Fruit fly (Drosophila melanogaster): ENCODE data around the gene naz.
A peak's percentile ranks its signal among the peaks of the same experiment; 100 is the strongest.

Gene naz

DNA sequence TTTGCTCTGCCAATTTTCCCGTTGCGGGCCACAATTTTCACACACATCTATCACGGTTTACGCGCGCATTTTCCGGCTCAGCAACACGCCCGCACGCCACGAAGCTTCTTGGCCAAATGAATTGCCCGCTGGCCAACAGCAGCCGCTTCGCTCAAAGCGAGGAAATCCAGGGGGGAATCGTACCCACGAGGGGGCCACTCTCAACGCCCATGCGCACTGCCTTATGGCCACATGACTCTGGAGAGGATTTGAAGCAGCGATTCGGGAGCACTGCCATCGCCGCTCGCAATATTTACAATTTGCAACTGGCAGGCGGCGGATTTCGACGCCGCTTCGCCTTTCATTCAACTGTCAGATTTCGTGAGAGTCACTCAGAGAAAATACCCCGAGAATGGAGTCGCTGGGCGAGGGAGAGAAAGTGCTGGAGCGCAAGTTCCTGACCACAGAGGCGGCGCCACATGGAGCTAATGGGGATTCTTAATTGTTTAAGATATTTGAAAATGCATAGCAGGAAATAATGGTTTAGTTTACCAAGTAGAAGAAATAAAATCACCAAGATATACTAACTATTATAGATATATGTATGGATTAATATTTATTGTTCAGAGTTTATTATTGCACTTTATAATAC, 32.0 kb upstream of the naz start, which contains the start of gene CG15803:
CG15803 (minus strand) TSS at position 99 of the 631 bp plus-strand sequence.
- TF ChIP-seq Vsx2 (GFP tag; optimal IDR thresholded peaks at IDR 0.05; ENCODE audit: partially characterized antibody) (peak; percentile 37), dl (GFP tag; optimal IDR thresholded peaks at IDR 0.05; ENCODE audit: insufficient read depth in 1 of 2, partially characterized antibody in 2 of 2) (no peak)

dm6 chr3R:18355781-18356180, 27.0 kb upstream of the naz start:
- TF ChIP-seq Myc (optimal IDR thresholded peaks at IDR 0.05) (no peak), HLH106 (tag; optimal IDR thresholded peaks at IDR 0.05) (no peak), CG32264 (GFP tag; optimal IDR thresholded peaks at IDR 0.05) (no peak), lola (GFP tag; optimal IDR thresholded peaks at IDR 0.05) (no peak), OdsH (GFP tag; optimal IDR thresholded peaks at IDR 0.05) (no peak), Abd-B (GFP tag; optimal IDR thresholded peaks at IDR 0.05) (no peak), GATAd (GFP tag; optimal IDR thresholded peaks at IDR 0.05) (no peak), dmrt93B (GFP tag; optimal IDR thresholded peaks at IDR 0.05) (no peak), Vsx2 (GFP tag; optimal IDR thresholded peaks at IDR 0.05; ENCODE audit: partially characterized antibody) (no peak), Hnf4 (GFP tag; optimal IDR thresholded peaks at IDR 0.05) (no peak), usp (GFP tag; optimal IDR thresholded peaks at IDR 0.05) (no peak), Hr78 (GFP tag; optimal IDR thresholded peaks at IDR 0.05) (no peak)

DNA sequence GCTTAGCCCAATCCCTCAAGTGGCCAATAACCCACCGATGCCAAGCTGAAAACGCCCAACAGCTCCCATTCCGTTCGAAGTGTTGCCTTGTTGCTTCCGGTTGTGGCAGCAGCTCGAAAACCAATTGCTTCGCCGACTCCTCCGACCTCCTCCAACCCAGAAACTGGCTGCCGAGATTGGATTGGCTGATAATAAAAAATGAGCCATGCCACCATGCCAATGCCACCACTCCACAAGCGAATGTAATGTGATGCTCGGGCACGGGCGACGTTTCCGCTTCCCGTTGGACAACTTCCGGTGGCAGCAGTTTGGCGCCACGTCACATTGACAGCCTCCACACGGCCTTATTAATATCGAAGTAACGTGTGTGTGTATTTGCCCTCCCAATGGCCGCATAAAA, 9.8 kb upstream of the naz start:
- no peak for TF ChIP-seq lola (GFP tag; optimal IDR thresholded peaks at IDR 0.05)
- TF ChIP-seq Mio (GFP tag; optimal IDR thresholded peaks at IDR 0.05), result no peak
- TF ChIP-seq rgr (GFP tag; optimal IDR thresholded peaks at IDR 0.05), result no peak
- TF ChIP-seq woc (GFP tag; optimal IDR thresholded peaks at IDR 0.05), result no peak
- no peak for TF ChIP-seq dmrt93B (GFP tag; optimal IDR thresholded peaks at IDR 0.05)
- no peak for TF ChIP-seq GATAd (GFP tag; optimal IDR thresholded peaks at IDR 0.05)
- no peak for TF ChIP-seq Abd-B (GFP tag; optimal IDR thresholded peaks at IDR 0.05)
- no peak for TF ChIP-seq Dfd (GFP tag; optimal IDR thresholded peaks at IDR 0.05)
- no peak for TF ChIP-seq fru (GFP tag; optimal IDR thresholded peaks at IDR 0.05)
- no peak for TF ChIP-seq Rel (GFP tag; optimal IDR thresholded peaks at IDR 0.05)
- TF ChIP-seq Rel (tag; optimal IDR thresholded peaks at IDR 0.05), result no peak
- no peak for TF ChIP-seq h (GFP tag; optimal IDR thresholded peaks at IDR 0.05)
- TF ChIP-seq CG32264 (GFP tag; optimal IDR thresholded peaks at IDR 0.05), result no peak
- TF ChIP-seq HLH106 (tag; optimal IDR thresholded peaks at IDR 0.05), result no peak
- TF ChIP-seq ey (GFP tag; optimal IDR thresholded peaks at IDR 0.05), result no peak
- no peak for TF ChIP-seq dsf (GFP tag; optimal IDR thresholded peaks at IDR 0.05; ENCODE audit: borderline replicate concordance)
- TF ChIP-seq Vsx2 (GFP tag; optimal IDR thresholded peaks at IDR 0.05; ENCODE audit: partially characterized antibody), result no peak
- no peak for TF ChIP-seq usp (GFP tag; optimal IDR thresholded peaks at IDR 0.05)
- TF ChIP-seq OdsH (GFP tag; optimal IDR thresholded peaks at IDR 0.05), result no peak
- no peak for TF ChIP-seq jim (GFP tag; optimal IDR thresholded peaks at IDR 0.05)
- TF ChIP-seq Myc (optimal IDR thresholded peaks at IDR 0.05), result no peak

DNA sequence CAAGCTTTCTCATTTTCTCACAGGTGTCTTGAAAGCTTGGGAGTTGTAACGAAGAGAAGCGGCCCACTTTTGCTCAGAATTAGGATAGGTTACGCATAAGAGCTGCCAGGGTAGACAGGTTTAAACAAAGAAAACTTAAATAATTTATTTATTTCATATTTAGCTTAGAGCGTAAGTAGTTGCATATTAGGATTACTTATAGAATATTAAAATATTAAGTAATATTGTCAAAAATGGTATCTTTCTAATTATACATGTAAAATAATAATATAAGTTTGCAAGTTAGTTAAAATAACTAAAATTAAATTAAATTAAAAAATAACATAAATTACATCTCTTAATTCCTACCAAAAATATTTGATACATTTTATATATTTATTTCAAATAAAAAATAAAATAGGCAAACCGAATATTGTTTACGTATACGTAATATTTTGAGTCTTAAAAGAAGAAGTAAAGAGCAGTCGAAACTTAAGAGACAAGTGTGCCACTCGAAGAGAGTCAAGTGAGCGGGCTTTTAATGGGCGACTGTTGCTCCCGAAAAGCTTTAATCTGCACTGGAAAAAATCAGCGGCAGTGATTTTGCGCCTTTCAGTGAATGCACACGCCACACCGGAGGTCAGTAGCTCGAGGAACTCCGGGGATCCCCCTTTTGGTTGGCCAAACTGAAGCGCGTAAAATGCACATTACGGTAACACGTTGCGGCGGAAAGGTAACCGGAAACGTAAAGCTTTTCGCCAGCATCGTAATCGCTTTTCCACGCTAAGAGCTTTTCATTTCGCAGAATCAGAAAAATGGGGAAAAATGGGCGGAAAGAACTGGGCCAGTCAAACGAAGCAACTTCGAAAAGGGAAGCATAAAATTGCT, 13.7 kb downstream of the naz start:
- TF ChIP-seq CG32264 (GFP tag; optimal IDR thresholded peaks at IDR 0.05) (no peak), ey (GFP tag; optimal IDR thresholded peaks at IDR 0.05) (no peak), CrebA (GFP tag; optimal IDR thresholded peaks at IDR 0.05; ENCODE audit: borderline replicate concordance) (no peak), h (GFP tag; optimal IDR thresholded peaks at IDR 0.05) (no peak), sv (GFP tag; optimal IDR thresholded peaks at IDR 0.05) (no peak), dmrt93B (GFP tag; optimal IDR thresholded peaks at IDR 0.05) (no peak), woc (GFP tag; optimal IDR thresholded peaks at IDR 0.05) (no peak), Hr83 (GFP tag; optimal IDR thresholded peaks at IDR 0.05; ENCODE audit: poor library complexity, severe bottlenecking) (no peak), br (GFP tag; optimal IDR thresholded peaks at IDR 0.05) (no peak), Dif (GFP tag; optimal IDR thresholded peaks at IDR 0.05; ENCODE audit: partially characterized antibody) (no peak), usp (GFP tag; optimal IDR thresholded peaks at IDR 0.05) (no peak)

dm6 chr3R:18314320-18314719, 14.4 kb downstream of the naz start, which contains the start of gene PKD:
TSS of gene PKD (minus strand) at chr3R:18314407.
- TF ChIP-seq Dfd (GFP tag; optimal IDR thresholded peaks at IDR 0.05) (peak; percentile 58), Dif (GFP tag; optimal IDR thresholded peaks at IDR 0.05; ENCODE audit: partially characterized antibody) (peak; percentile 2), Vsx2 (GFP tag; optimal IDR thresholded peaks at IDR 0.05; ENCODE audit: partially characterized antibody) (no peak)
